Worm (Caenorhabditis elegans) whole organism, dauer: ENCODE data around the gene daf-12.

Source experiments
- unc-62 ChIP-seq: sonication (generic microtip); optimal IDR thresholded peaks from 2 replicates; lab custom pipeline; 2017; ENCODE audit warnings: missing biosample characterization, missing genetic modification reagents, missing genetic modification characterization

daf-12 gene

ce11 chrX:10656604-10657003, 20.9 kb downstream of the daf-12 start:
- TF ChIP-seq unc-62, result no peak

- TF ChIP-seq unc-62, result no peak
These were observed 23.8 kb downstream of the daf-12 start for ce11 chrX:10659508-10659907.

ce11 chrX:10664759-10665158, 29.1 kb downstream of the daf-12 start:
- no peak for TF ChIP-seq unc-62

- no peak for TF ChIP-seq unc-62
These were observed 31.2 kb downstream of the daf-12 start for ce11 chrX:10666871-10667270.

- no peak for TF ChIP-seq unc-62
These were observed 31.9 kb downstream of the daf-12 start for ce11 chrX:10667424-10668291.

- TF ChIP-seq unc-62, result no peak
These were observed 34.5 kb downstream of the daf-12 start for ce11 chrX:10670198-10670597.

ce11 chrX:10674199-10674598, 38.5 kb downstream of the daf-12 start, which contains the start of gene F13E6.2:
F13E6.2 (minus strand) TSS chrX:10674299.
- no peak for TF ChIP-seq unc-62

- no peak for TF ChIP-seq unc-62
These were observed 39.7 kb downstream of the daf-12 start for ce11 chrX:10675376-10675775.

- TF ChIP-seq unc-62, result no peak
These were observed 40.2 kb downstream of the daf-12 start for ce11 chrX:10675952-10676351.

- TF ChIP-seq unc-62, result no peak
These were observed 41.3 kb downstream of the daf-12 start, which contains the start of gene F13E6.1 for ce11 chrX:10677009-10677408. F13E6.1 (minus strand) TSS chrX:10677109.

- TF ChIP-seq unc-62, result no peak
These were observed 41.8 kb downstream of the daf-12 start for ce11 chrX:10677552-10677951.

ce11 chrX:10678081-10678736, 42.5 kb downstream of the daf-12 start:
- no peak for TF ChIP-seq unc-62

- TF ChIP-seq unc-62, result no peak
These were observed 43.5 kb downstream of the daf-12 start for ce11 chrX:10679193-10679592.

- no peak for TF ChIP-seq unc-62
These were observed 46.0 kb downstream of the daf-12 start, which contains the start of gene phf-31 for ce11 chrX:10681698-10682097. phf-31 (plus strand) TSS chrX:10681998.

ce11 chrX:10684533-10684932, 48.8 kb downstream of the daf-12 start:
- no peak for TF ChIP-seq unc-62

- TF ChIP-seq unc-62, result no peak
These were observed 50.8 kb downstream of the daf-12 start for ce11 chrX:10686487-10686886.

ce11 chrX:10687317-10687716, 51.6 kb downstream of the daf-12 start:
- TF ChIP-seq unc-62, result no peak

ce11 chrX:10688311-10688710, 52.6 kb downstream of the daf-12 start:
- no peak for TF ChIP-seq unc-62
